Worm (Caenorhabditis elegans): ENCODE data around the gene F36F12.2.

Gene F36F12.2

ce11 chrV:2122517-2122916 lies 27.4 kb upstream of the F36F12.2 start, which contains the start of gene F22F7.2 (continued):
- TF ChIP-seq lin-13 (GFP tag; optimal IDR thresholded peaks at IDR 0.05) (no peak), egl-27 (tag; optimal IDR thresholded peaks at IDR 0.05) (no peak), F10B5.3 (tag; optimal IDR thresholded peaks at IDR 0.05) (no peak), fos-1 (tag; optimal IDR thresholded peaks at IDR 0.05) (no peak), daf-19 (GFP tag; conservative IDR thresholded peaks at IDR 0.05) (no peak), F44E2.7 (GFP tag; IDR thresholded peaks at IDR 0.05) (no peak), cey-2 (tag; optimal IDR thresholded peaks at IDR 0.05; ENCODE audit: borderline replicate concordance, insufficient read depth) (no peak), ceh-20 (GFP tag; IDR thresholded peaks at IDR 0.05) (no peak), nhr-28 (tag; optimal IDR thresholded peaks at IDR 0.05) (peak; percentile 39), php-3 (GFP tag; IDR thresholded peaks at IDR 0.05) (peak; percentile 27; the same call in 1 of the 2 replicates), tra-1 (GFP tag; IDR thresholded peaks at IDR 0.05) (peak; percentile 53; the same call in 1 of the 2 replicates), skn-1 (tag; optimal IDR thresholded peaks at IDR 0.05) (no peak), Y48G9A.11 (GFP tag; IDR thresholded peaks at IDR 0.05) (no peak), tag-97 (GFP tag; IDR thresholded peaks at IDR 0.05) (no peak), pha-4 (GFP tag; IDR thresholded peaks at IDR 0.05) (no peak), pha-4 (tag; optimal IDR thresholded peaks at IDR 0.05) (no peak), lin-29 (GFP tag; IDR thresholded peaks at IDR 0.05) (no peak), ceh-62 (tag; optimal IDR thresholded peaks at IDR 0.05) (no peak), nhr-10 (tag; optimal IDR thresholded peaks at IDR 0.05) (no peak), lin-38 (GFP tag; IDR thresholded peaks at IDR 0.05) (no peak), F37D6.2 (tag; optimal IDR thresholded peaks at IDR 0.05) (no peak), mxl-3 (GFP tag; optimal IDR thresholded peaks at IDR 0.05) (no peak), lir-3 (tag; optimal IDR thresholded peaks at IDR 0.05) (no peak), vab-7 (GFP tag; IDR thresholded peaks at IDR 0.05) (no peak), mep-1 (tag; optimal IDR thresholded peaks at IDR 0.05) (no peak), F26F4.8 (GFP tag; conservative IDR thresholded peaks at IDR 0.05) (no peak), nhr-102 (tag; optimal IDR thresholded peaks at IDR 0.05) (no peak), aha-1 (tag) (no peak), Y75B8A.6 (GFP tag; IDR thresholded peaks at IDR 0.05) (no peak), mes-2 (tag; optimal IDR thresholded peaks at IDR 0.05; ENCODE audit: poor library complexity, severe bottlenecking) (peak; percentile 63), ceh-82 (tag; optimal IDR thresholded peaks at IDR 0.05) (no peak), nhr-76 (tag; optimal IDR thresholded peaks at IDR 0.05) (no peak), dpl-1 (GFP tag; optimal IDR thresholded peaks at IDR 0.05) (no peak), mdt-29 (GFP tag; IDR thresholded peaks at IDR 0.05) (no peak), aly-2 (tag; optimal IDR thresholded peaks at IDR 0.05) (no peak), egl-43 (GFP tag; IDR thresholded peaks at IDR 0.05) (no peak), ztf-11 (tag; optimal IDR thresholded peaks at IDR 0.05) (no peak), sdz-12 (GFP tag; optimal IDR thresholded peaks at IDR 0.05) (no peak), daf-12 (tag; optimal IDR thresholded peaks at IDR 0.05) (no peak), R02D3.7 (tag; optimal IDR thresholded peaks at IDR 0.05) (no peak), lin-39 (tag; optimal IDR thresholded peaks at IDR 0.05) (no peak)

ce11 chrV:2121910-2122362 lies 26.8 kb upstream of the F36F12.2 start, which contains the start of gene F22F7.8:
Gene F22F7.8 (minus strand): TSS chrV:2121960.
- TF ChIP-seq F37D6.2 (tag; optimal IDR thresholded peaks at IDR 0.05) (no peak), lim-7 (GFP tag; IDR thresholded peaks at IDR 0.05) (no peak), sdz-12 (GFP tag; optimal IDR thresholded peaks at IDR 0.05) (no peak), aha-1 (tag) (peak; percentile 91)
